Fruit fly (Drosophila melanogaster) whole organism, embryonic: Measurements from ENCODE around the gene temp.

Experiments
- Adf1 ChIP-seq: fragments of 200-800 bp; sonication (Bioruptor generic); IDR thresholded peaks from 2 replicates; pipeline ENCODE4 v1.3.6; 2022; ENCODE audit warnings: missing biosample characterization, missing genetic modification characterization
- Awh ChIP-seq: fragments of 200-800 bp; sonication (Bioruptor generic); IDR thresholded peaks from 2 replicates; pipeline ENCODE4, ENCODE4 v1.3.6; 2022; ENCODE audit warnings: missing biosample characterization, missing genetic modification characterization
- BEAF-32 ChIP-seq: fragments of 200-800 bp; sonication (Bioruptor generic); optimal IDR thresholded peaks from 3 replicates; lab custom pipeline; 2017; ENCODE audit warnings: missing biosample characterization, missing genetic modification characterization, mild to moderate bottlenecking, moderate library complexity, missing genetic modification reagents
- Blimp-1 ChIP-seq: fragments of 200-800 bp; sonication (Bioruptor generic); optimal IDR thresholded peaks from 3 replicates; lab custom pipeline; 2018; ENCODE audit warnings: missing biosample characterization, missing genetic modification characterization, mild to moderate bottlenecking, moderate library complexity, missing genetic modification reagents
- CG12071 ChIP-seq: fragments of 200-800 bp; sonication (Bioruptor generic); optimal IDR thresholded peaks from 3 replicates; lab custom pipeline; 2018; ENCODE audit warnings: missing biosample characterization, mild to moderate bottlenecking, missing genetic modification characterization
- CG12236 ChIP-seq: fragments of 200-800 bp; sonication (Bioruptor generic); optimal IDR thresholded peaks from 2 replicates; lab custom pipeline; 2016; ENCODE audit warnings: missing biosample characterization, missing genetic modification characterization
- CG15696 ChIP-seq: fragments of 200-800 bp; sonication (Bioruptor generic); optimal IDR thresholded peaks from 2 replicates; lab custom pipeline; 2019; ENCODE audit warnings: missing biosample characterization, mild to moderate bottlenecking, missing genetic modification characterization, moderate library complexity
- CG1792 ChIP-seq: fragments of 200-800 bp; sonication (Bioruptor generic); optimal IDR thresholded peaks from 2 replicates; lab custom pipeline; 2016; ENCODE audit warnings: missing biosample characterization, missing genetic modification characterization
- CG18599 ChIP-seq: fragments of 200-800 bp; sonication (Bioruptor generic); optimal IDR thresholded peaks from 3 replicates; lab custom pipeline; 2017; ENCODE audit warnings: missing biosample characterization, missing genetic modification characterization, mild to moderate bottlenecking, moderate library complexity, missing genetic modification reagents
- CG2875 ChIP-seq: fragments of 200-800 bp; sonication (Bioruptor generic); optimal IDR thresholded peaks from 2 replicates; lab custom pipeline; 2017; ENCODE audit warnings: missing biosample characterization, mild to moderate bottlenecking, missing genetic modification characterization, missing genetic modification reagents
- CG3163 ChIP-seq: fragments of 200-800 bp; sonication (Bioruptor generic); optimal IDR thresholded peaks from 3 replicates; lab custom pipeline; 2016; ENCODE audit warnings: missing biosample characterization, missing genetic modification characterization
- CG33557 ChIP-seq: fragments of 200-800 bp; sonication (Bioruptor generic); optimal IDR thresholded peaks from 2 replicates; lab custom pipeline; 2019; ENCODE audit warnings: missing biosample characterization, mild to moderate bottlenecking, missing genetic modification characterization, moderate library complexity
- CG3407 ChIP-seq: fragments of 200-800 bp; sonication (Bioruptor generic); optimal IDR thresholded peaks from 2 replicates; lab custom pipeline; 2018; ENCODE audit warnings: missing biosample characterization, mild to moderate bottlenecking, missing genetic modification characterization
- CG4360 ChIP-seq: fragments of 200-800 bp; sonication (Bioruptor generic); IDR thresholded peaks from 2 replicates; pipeline ENCODE4 v1.3.6; 2022; ENCODE audit warnings: missing biosample characterization, missing genetic modification characterization
- CG5245 ChIP-seq: fragments of 200-800 bp; sonication (Bioruptor generic); optimal IDR thresholded peaks from 3 replicates; lab custom pipeline; 2016; ENCODE audit warnings: missing biosample characterization, missing genetic modification characterization
- CG6254 ChIP-seq: fragments of 200-800 bp; sonication (Bioruptor generic); optimal IDR thresholded peaks from 3 replicates; lab custom pipeline; 2017; ENCODE audit warnings: mild to moderate bottlenecking, missing biosample characterization, missing genetic modification reagents, missing genetic modification characterization
- CG8290 ChIP-seq, 3 experiments: fragments of 200-800 bp; sonication (Bioruptor generic); optimal IDR thresholded peaks; 2 replicates each; lab custom pipeline; 2016 to 2019; ENCODE audit warnings: missing biosample characterization in 3 of 3, missing genetic modification characterization in 3 of 3, mild to moderate bottlenecking in 2 of 3, moderate library complexity in 1 of 3
- CG8924 ChIP-seq: fragments of 200-800 bp; optimal IDR thresholded peaks from 3 replicates; lab custom pipeline; 2019; ENCODE audit warnings: missing biosample characterization, mild to moderate bottlenecking, missing genetic modification characterization, moderate library complexity
- CoRest ChIP-seq: fragments of 200-800 bp; sonication (Bioruptor generic); optimal IDR thresholded peaks from 3 replicates; lab custom pipeline; 2018; ENCODE audit warnings: missing biosample characterization, mild to moderate bottlenecking, missing genetic modification characterization, moderate library complexity
- Dbx ChIP-seq: fragments of 200-800 bp; sonication (Bioruptor generic); IDR thresholded peaks from 3 replicates; pipeline ENCODE4 v1.3.6; 2022; ENCODE audit warnings: missing biosample characterization, missing genetic modification characterization
- Kr ChIP-seq: fragments of 200-800 bp; sonication (Bioruptor generic); optimal IDR thresholded peaks from 2 replicates; lab custom pipeline; 2017; ENCODE audit warnings: missing biosample characterization, mild to moderate bottlenecking, missing genetic modification characterization
- Ptx1 ChIP-seq: fragments of 200-800 bp; sonication (Bioruptor generic); IDR thresholded peaks from 2 replicates; pipeline ENCODE4 v1.3.6; 2022; ENCODE audit warnings: missing biosample characterization, missing genetic modification characterization
- Trl ChIP-seq, 3 experiments: fragments of >200 bp in 2 of 3; fragments of 200-800 bp in 1 of 3; sonication (Bioruptor generic) in 1 of 3; optimal IDR thresholded peaks; 2 replicates in 1 of 3; 3 replicates in 2 of 3; lab custom pipeline; 2016 to 2017; ENCODE audit warnings: missing biosample characterization in 1 of 3, missing genetic modification characterization in 1 of 3
- bigmax ChIP-seq: fragments of 200-800 bp; sonication (Bioruptor generic); optimal IDR thresholded peaks from 2 replicates; lab custom pipeline; 2018; ENCODE audit warnings: missing biosample characterization, mild to moderate bottlenecking, missing genetic modification characterization
- cad ChIP-seq: fragments of >200 bp; optimal IDR thresholded peaks from 2 replicates; lab custom pipeline; 2017; ENCODE audit warnings: missing biosample characterization, missing genetic modification characterization
- chinmo ChIP-seq: fragments of 200-800 bp; sonication (Bioruptor generic); IDR thresholded peaks from 4 replicates; pipeline ENCODE4 v1.3.6; 2022; ENCODE audit warnings: missing biosample characterization, missing genetic modification characterization; ENCODE audit not compliant: partially characterized antibody
- crol ChIP-seq: fragments of 200-800 bp; sonication (Bioruptor generic); IDR thresholded peaks from 2 replicates; pipeline ENCODE4 v1.3.6; 2022; ENCODE audit warnings: missing biosample characterization, missing genetic modification characterization
- dm ChIP-seq: fragments of 200-800 bp; sonication (Bioruptor generic); optimal IDR thresholded peaks from 3 replicates; lab custom pipeline; 2016; ENCODE audit warnings: missing biosample characterization, missing genetic modification characterization
- ems ChIP-seq: fragments of 200-800 bp; sonication (Bioruptor generic); optimal IDR thresholded peaks from 3 replicates; lab custom pipeline; 2016; ENCODE audit warnings: missing biosample characterization, missing genetic modification characterization
- eve ChIP-seq, 2 experiments: fragments of >200 bp; optimal IDR thresholded peaks; 2 replicates each; lab custom pipeline; 2017; ENCODE audit warnings: missing biosample characterization in 2 of 2, missing genetic modification characterization in 2 of 2
- fd96Cb ChIP-seq: fragments of 200-800 bp; sonication (Bioruptor generic); optimal IDR thresholded peaks from 2 replicates; lab custom pipeline; 2018; ENCODE audit warnings: missing biosample characterization, mild to moderate bottlenecking, missing genetic modification characterization, moderate library complexity
- grn ChIP-seq: fragments of 200-800 bp; sonication (Bioruptor generic); optimal IDR thresholded peaks from 3 replicates; lab custom pipeline; 2017; ENCODE audit warnings: missing biosample characterization, missing genetic modification characterization
- ind ChIP-seq: fragments of 200-800 bp; sonication (Bioruptor generic); optimal IDR thresholded peaks from 3 replicates; lab custom pipeline; 2016; ENCODE audit warnings: missing biosample characterization, missing genetic modification characterization
- kah ChIP-seq: fragments of 200-800 bp; sonication (Bioruptor generic); optimal IDR thresholded peaks from 2 replicates; lab custom pipeline; 2018; ENCODE audit warnings: missing biosample characterization, mild to moderate bottlenecking, missing genetic modification characterization
- lov ChIP-seq, 2 experiments: fragments of 200-800 bp in 1 of 2; fragments of >200 bp in 1 of 2; sonication (Bioruptor generic) in 1 of 2; IDR thresholded peaks in 1 of 2; optimal IDR thresholded peaks in 1 of 2; 2 replicates in 1 of 2; 3 replicates in 1 of 2; pipeline versions ENCODE4 v1.3.6 to Lab custom; 2017 to 2022; ENCODE audit warnings: missing biosample characterization in 1 of 2, missing genetic modification characterization in 1 of 2
- nom ChIP-seq: fragments of 200-800 bp; sonication (Bioruptor generic); optimal IDR thresholded peaks from 2 replicates; lab custom pipeline; 2017; ENCODE audit warnings: missing biosample characterization, missing genetic modification characterization, mild to moderate bottlenecking, moderate library complexity, missing genetic modification reagents
- odd ChIP-seq: fragments of 200-800 bp; sonication (Bioruptor generic); optimal IDR thresholded peaks from 2 replicates; lab custom pipeline; 2017; ENCODE audit warnings: missing biosample characterization, mild to moderate bottlenecking, missing genetic modification characterization
- pb ChIP-seq: fragments of 200-800 bp; sonication (Bioruptor generic); optimal IDR thresholded peaks from 3 replicates; lab custom pipeline; 2016; ENCODE audit warnings: missing biosample characterization, missing genetic modification characterization
- peb ChIP-seq: fragments of 200-800 bp; sonication (Bioruptor generic); IDR thresholded peaks from 2 replicates; pipeline ENCODE4 v1.3.6; 2022; ENCODE audit warnings: missing biosample characterization, missing genetic modification characterization
- pnt ChIP-seq: fragments of 200-800 bp; sonication (Bioruptor generic); optimal IDR thresholded peaks from 3 replicates; lab custom pipeline; 2016; ENCODE audit warnings: missing biosample characterization, missing genetic modification characterization
- pros ChIP-seq: fragments of 200-800 bp; sonication (Bioruptor generic); optimal IDR thresholded peaks from 3 replicates; lab custom pipeline; 2019; ENCODE audit warnings: missing biosample characterization, mild to moderate bottlenecking, missing genetic modification characterization, moderate library complexity
- sd ChIP-seq: fragments of 200-800 bp; sonication (Bioruptor generic); optimal IDR thresholded peaks from 3 replicates; lab custom pipeline; 2018; ENCODE audit warnings: missing biosample characterization, mild to moderate bottlenecking, missing genetic modification characterization, moderate library complexity
- tap ChIP-seq: fragments of 200-800 bp; optimal IDR thresholded peaks from 3 replicates; lab custom pipeline; 2019; ENCODE audit warnings: missing biosample characterization, mild to moderate bottlenecking, missing genetic modification characterization, moderate library complexity
- yki ChIP-seq: fragments of >200 bp; optimal IDR thresholded peaks from 3 replicates; lab custom pipeline; 2018
- z ChIP-seq: fragments of 200-800 bp; sonication (Bioruptor generic); IDR thresholded peaks from 3 replicates; pipeline ENCODE4 v1.3.6; 2022; ENCODE audit warnings: missing biosample characterization, missing genetic modification characterization

Gene temp

DNA sequence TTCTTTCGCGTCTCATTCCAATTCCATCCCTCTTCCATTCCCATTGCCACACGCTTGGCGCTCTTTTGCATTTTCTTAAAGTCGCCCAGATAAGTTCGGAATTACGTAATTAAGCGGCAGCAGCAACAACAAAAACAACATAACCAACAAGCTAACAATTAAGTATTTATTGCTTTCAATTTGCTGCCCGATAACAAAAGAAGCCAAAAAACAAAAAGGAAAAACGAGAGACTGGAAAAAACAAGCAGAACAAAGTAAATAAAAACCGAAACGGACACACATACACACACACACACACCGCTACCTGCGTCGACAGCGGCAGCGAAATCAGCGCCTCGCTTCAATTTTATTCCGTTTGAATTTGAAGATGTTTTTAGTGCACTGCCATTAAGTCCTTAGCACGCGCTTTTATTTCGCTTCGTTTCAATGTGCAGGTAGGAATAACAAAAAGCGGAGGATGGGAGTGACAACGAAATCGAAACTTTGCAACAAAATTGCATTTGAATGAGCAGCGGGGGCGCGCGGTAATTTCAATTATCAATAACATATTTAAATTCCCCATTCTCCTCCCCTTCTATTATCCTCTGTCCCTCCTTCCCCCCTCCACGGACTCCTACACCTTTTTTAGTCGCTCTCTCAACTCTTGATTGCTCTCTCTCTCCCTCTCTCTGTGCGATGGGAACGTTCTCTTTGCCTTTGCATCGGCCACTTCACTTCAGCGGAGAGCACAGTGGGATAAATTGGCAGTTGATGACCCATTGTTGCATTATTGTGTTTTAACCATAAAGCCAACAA lies 33.3 kb upstream of the temp start, which contains the start of gene Raf (continued):
- no peak for TF ChIP-seq Ptx1
- no peak for TF ChIP-seq dm (GFP tag; lab: Kevin White, UChicago)
- TF ChIP-seq CG3407 (GFP tag; lab: Kevin White, UChicago): no peak
- TF ChIP-seq cad: peak; percentile 21
- no peak for TF ChIP-seq ind (GFP tag; lab: Kevin White, UChicago)
- peak; percentile 26 for TF ChIP-seq Kr (GFP tag; lab: Kevin White, UChicago)
- TF ChIP-seq nom (GFP tag; lab: Kevin White, UChicago): no peak
- TF ChIP-seq tap: no peak
- no peak for TF ChIP-seq pnt (GFP tag; lab: Kevin White, UChicago)
- peak; percentile 51; the same call in 1 of the 2 replicates for TF ChIP-seq CG4360 (GFP tag; lab: Robert Waterston, UW)
- TF ChIP-seq Trl (optimal IDR thresholded peaks at IDR 0.05; lab: Kevin White, UChicago): peak; percentile 88 to 95
- no peak for TF ChIP-seq Trl (GFP tag; optimal IDR thresholded peaks at IDR 0.05; lab: Kevin White, UChicago)
- TF ChIP-seq peb: 0 out of 2 replicates have a peak, but pooled peaks have one; percentile 6
- 0 out of 3 replicates have a peak, but pooled peaks have one; percentile 40 for TF ChIP-seq Dbx
- TF ChIP-seq CG33557 (GFP tag; lab: Kevin White, UChicago): no peak
- peak; percentile 31 for TF ChIP-seq yki
- no peak for TF ChIP-seq CG5245 (GFP tag; lab: Kevin White, UChicago)
- no peak for TF ChIP-seq pb
- TF ChIP-seq CG18599: no peak
- peak; percentile 16 for TF ChIP-seq sd (tag; lab: Kevin White, UChicago)
- no peak for TF ChIP-seq CG12071 (GFP tag; lab: Kevin White, UChicago)
- TF ChIP-seq bigmax: no peak
- peak; percentile 71 for TF ChIP-seq Adf1 (GFP tag; lab: Robert Waterston, UW)
- TF ChIP-seq CG3163: no peak
- peak; percentile 19 for TF ChIP-seq pros (GFP tag; lab: Kevin White, UChicago)
- no peak for TF ChIP-seq CG6254
- TF ChIP-seq chinmo: peak; percentile 37; the same call in 1 of the 4 replicates
- no peak for TF ChIP-seq CG12236 (GFP tag; lab: Kevin White, UChicago)
- TF ChIP-seq BEAF-32: no peak

DNA sequence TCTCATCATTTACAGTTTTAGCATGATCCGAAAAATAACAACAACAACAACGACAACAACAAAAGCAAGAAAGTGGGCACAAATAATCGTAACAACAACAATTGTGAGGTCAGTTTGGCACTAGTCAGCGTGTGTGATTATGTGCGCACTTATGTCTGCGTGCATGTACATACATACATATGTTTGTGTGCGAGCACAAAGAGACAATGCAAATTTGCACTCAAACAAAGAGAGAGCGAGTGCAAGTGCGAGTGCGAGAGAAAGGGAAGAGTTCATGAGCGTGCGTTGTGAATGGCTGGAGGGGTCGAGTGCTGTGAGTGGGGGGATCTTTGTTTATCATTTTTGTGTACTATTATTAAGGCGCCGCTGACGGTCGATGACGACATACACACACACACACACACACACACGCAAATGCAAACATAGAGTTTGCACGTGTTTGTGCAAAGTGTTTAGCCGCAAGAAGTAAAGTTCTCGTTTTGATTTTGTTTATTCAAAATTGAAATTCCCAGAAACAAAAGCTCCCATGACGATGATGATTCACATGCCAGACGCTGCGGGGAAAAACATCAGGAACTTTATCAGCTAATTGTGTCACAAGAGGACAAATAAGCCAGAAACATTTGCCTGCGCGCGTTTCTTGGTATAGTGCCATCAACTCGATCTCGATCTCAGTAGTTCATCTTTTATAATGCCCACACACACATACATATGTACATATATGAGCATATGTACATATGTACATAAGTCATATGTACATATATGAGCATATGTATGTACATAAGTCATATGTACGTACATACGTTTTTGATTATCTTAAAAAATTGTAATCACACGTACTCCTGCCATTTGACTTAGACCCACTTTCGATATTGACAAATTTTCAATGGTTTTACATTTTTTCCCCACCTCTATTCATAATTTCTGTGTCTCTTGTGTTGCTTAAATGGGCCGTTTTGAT lies 32.4 kb upstream of the temp start:
- TF ChIP-seq Blimp-1 (peak; percentile 2), ems (GFP tag; lab: Kevin White, UChicago) (no peak), fd96Cb (peak; percentile 7), CG2875 (GFP tag; lab: Kevin White, UChicago) (peak; percentile 29), Trl (optimal IDR thresholded peaks at IDR 0.05; lab: Kevin White, UChicago) (peak; percentile 47 to 59), Trl (GFP tag; optimal IDR thresholded peaks at IDR 0.05; lab: Kevin White, UChicago) (peak; percentile 63), Kr (GFP tag; lab: Kevin White, UChicago) (peak; percentile 41), odd (GFP tag; lab: Kevin White, UChicago) (no peak), CG8924 (no peak), CG15696 (tag; lab: Kevin White, UChicago) (peak; percentile 65), CG1792 (GFP tag; lab: Kevin White, UChicago) (peak; percentile 35), lov (optimal IDR thresholded peaks at IDR 0.05; lab: Kevin White, UChicago) (no peak), lov (GFP tag; IDR thresholded peaks at IDR 0.05; lab: Robert Waterston, UW) (0 out of 3 replicates have a peak, but pooled peaks have one; percentile 30), CoRest (peak; percentile 8), eve (GFP tag; optimal IDR thresholded peaks at IDR 0.05; lab: Kevin White, UChicago) (peak in 1 of 2 experiments; percentile 81), grn (no peak), kah (GFP tag; lab: Kevin White, UChicago) (no peak), Awh (peak; percentile 60; the same call in 1 of the 2 replicates), z (GFP tag; lab: Robert Waterston, UW) (peak; percentile 92), CG8290 (GFP tag; optimal IDR thresholded peaks at IDR 0.05; lab: Kevin White, UChicago) (peak; percentile 15), CG8290 (tag; optimal IDR thresholded peaks at IDR 0.05; lab: Kevin White, UChicago) (peak in 1 of 2 experiments; percentile 25), CG4360 (GFP tag; lab: Robert Waterston, UW) (peak; percentile 85), crol (GFP tag; lab: Robert Waterston, UW) (peak; percentile 68; the same call in 1 of the 2 replicates)
